Fruit fly (Drosophila melanogaster): ENCODE measurements around the gene Pxt.
A peak's percentile ranks its signal among the peaks of the same experiment; 100 is the strongest.

DNA sequence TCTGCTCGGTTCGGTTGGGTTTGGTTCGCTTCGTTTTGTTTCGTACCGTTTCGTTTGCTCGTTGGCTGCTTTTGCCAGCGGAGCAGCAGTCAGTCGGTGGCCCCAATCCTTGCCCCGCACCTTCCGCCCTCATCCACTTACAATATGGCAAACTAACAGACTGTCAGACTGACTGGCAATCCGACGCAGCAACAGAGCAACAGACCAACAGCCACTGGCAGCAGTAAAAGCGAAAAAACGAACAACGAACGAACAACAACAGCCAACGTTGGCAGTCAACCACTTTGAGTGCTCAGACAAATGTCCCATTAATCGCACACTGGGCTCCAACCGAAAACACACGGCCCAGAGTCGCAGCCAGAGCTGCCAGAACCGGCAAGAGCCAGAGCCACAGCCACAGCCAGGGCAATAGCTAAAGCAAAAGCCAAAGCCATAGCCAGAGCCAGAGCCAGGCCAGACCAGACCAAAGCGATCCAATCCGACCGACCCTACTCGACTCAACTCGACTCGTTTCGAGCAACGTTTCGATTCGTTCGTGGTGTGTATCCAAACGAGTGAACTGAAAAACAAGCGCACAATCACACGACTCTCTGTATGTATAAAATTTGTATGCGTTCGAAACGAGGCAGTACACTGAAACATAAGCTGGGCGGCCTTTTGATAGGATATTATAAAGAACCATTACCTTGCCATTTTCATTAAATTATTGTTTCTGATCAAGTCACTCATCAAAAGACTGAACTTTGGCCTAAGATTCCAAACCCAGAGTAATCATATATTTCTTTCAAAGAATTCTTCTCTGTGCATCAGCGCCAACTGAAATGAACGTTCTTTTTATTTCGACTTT lies 15.3 kb upstream of the Pxt start:
- TF ChIP-seq Hr78 (GFP tag; optimal IDR thresholded peaks at IDR 0.05) (no peak), pan (optimal IDR thresholded peaks at IDR 0.05) (no peak), woc (GFP tag; optimal IDR thresholded peaks at IDR 0.05) (peak; percentile 99)
